Worm (Caenorhabditis elegans): Measurements from ENCODE around the gene W07E6.5.
A peak's percentile ranks its signal among the peaks of the same experiment; 100 is the strongest.

W07E6.5 gene

ce11 chrII:460835-461234, 12.5 kb upstream of the W07E6.5 start, which contains the start of gene W10D9.3:
W10D9.3 (minus strand) TSS chrII:460935.
- TF ChIP-seq K11D2.4 (GFP tag; IDR thresholded peaks at IDR 0.05) (no peak), ztf-3 (GFP tag; optimal IDR thresholded peaks at IDR 0.05) (no peak), sea-2 (GFP tag; IDR thresholded peaks at IDR 0.05) (no peak), nhr-120 (GFP tag; IDR thresholded peaks at IDR 0.05) (no peak), nhr-80 (tag; optimal IDR thresholded peaks at IDR 0.05) (no peak), aptf-3 (GFP tag; IDR thresholded peaks at IDR 0.05) (no peak), let-526 (GFP tag; IDR thresholded peaks at IDR 0.05) (no peak), akir-1 (GFP tag; optimal IDR thresholded peaks at IDR 0.05) (no peak), ztf-6 (GFP tag; IDR thresholded peaks at IDR 0.05) (no peak), nfya-2 (GFP tag; IDR thresholded peaks at IDR 0.05) (no peak), snpc-4 (GFP tag; optimal IDR thresholded peaks at IDR 0.05) (no peak), snpc-4 (tag; optimal IDR thresholded peaks at IDR 0.05) (no peak)

ce11 chrII:461297-461696, 12.0 kb upstream of the W07E6.5 start:
- TF ChIP-seq attf-3 (GFP tag; conservative IDR thresholded peaks at IDR 0.05) (no peak), lsl-1 (GFP tag; optimal IDR thresholded peaks at IDR 0.05) (peak; percentile 24), chd-7 (tag; optimal IDR thresholded peaks at IDR 0.05) (no peak), hsf-1 (GFP tag; IDR thresholded peaks at IDR 0.05) (no peak), nhr-120 (GFP tag; IDR thresholded peaks at IDR 0.05) (no peak)

DNA sequence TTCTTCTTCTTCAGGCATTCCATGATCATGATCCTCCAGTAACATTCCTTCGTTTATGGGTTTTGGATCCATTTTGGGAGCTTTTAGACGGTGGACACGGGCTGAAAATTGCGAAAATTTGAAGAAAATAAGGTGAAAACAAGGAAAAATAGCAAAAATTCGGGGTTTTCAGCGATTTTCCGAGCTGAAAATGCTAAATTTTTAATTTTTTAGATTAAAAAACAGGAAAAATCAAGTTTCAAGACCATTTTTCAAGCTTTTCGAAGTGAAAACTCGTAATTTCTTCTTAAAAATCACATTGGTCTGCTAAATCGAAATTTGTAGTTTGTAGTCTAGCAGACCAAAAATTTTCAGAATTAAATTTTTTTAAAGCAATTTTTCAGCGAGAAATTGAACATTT, 6.0 kb upstream of the W07E6.5 start, which contains the start of gene nfyb-1:
TSS of gene nfyb-1 (minus strand) at position 101 of the 400 bp plus-strand sequence.
- no peak for TF ChIP-seq attf-6 (GFP tag; IDR thresholded peaks at IDR 0.05)
- TF ChIP-seq ztf-18 (tag; optimal IDR thresholded peaks at IDR 0.05), result no peak
- TF ChIP-seq Y53F4B.3 (GFP tag; IDR thresholded peaks at IDR 0.05), result no peak

ce11 chrII:470375-470774, 2.9 kb upstream of the W07E6.5 start, which contains the start of gene tomm-22:
tomm-22 (minus strand) TSS chrII:470475.
- TF ChIP-seq ekl-4 (GFP tag; IDR thresholded peaks at IDR 0.05) (no peak), sdz-38 (tag; optimal IDR thresholded peaks at IDR 0.05) (no peak), Y95B8A.8 (GFP tag; IDR thresholded peaks at IDR 0.05) (no peak)

ce11 chrII:475312-475711, 2.0 kb downstream of the W07E6.5 start:
- TF ChIP-seq ceh-79 (tag; optimal IDR thresholded peaks at IDR 0.05) (no peak), mcd-1 (GFP tag; IDR thresholded peaks at IDR 0.05) (no peak), tbx-9 (tag; optimal IDR thresholded peaks at IDR 0.05; ENCODE audit: borderline replicate concordance) (no peak), F57C9.4 (tag; optimal IDR thresholded peaks at IDR 0.05) (no peak), madf-6 (GFP tag; IDR thresholded peaks at IDR 0.05) (no peak), nhr-80 (tag; optimal IDR thresholded peaks at IDR 0.05) (no peak), egrh-3 (GFP tag; IDR thresholded peaks at IDR 0.05) (no peak), mel-28 (tag; optimal IDR thresholded peaks at IDR 0.05; ENCODE audit: borderline replicate concordance) (no peak), B0035.1 (tag; optimal IDR thresholded peaks at IDR 0.05) (no peak), bed-2 (GFP tag; IDR thresholded peaks at IDR 0.05) (no peak), Y56A3A.18 (GFP tag; IDR thresholded peaks at IDR 0.05) (no peak), ceh-100 (GFP tag; IDR thresholded peaks at IDR 0.05) (no peak), pha-4 (tag; optimal IDR thresholded peaks at IDR 0.05) (no peak), pbrm-1 (GFP tag; IDR thresholded peaks at IDR 0.05) (no peak), ztf-18 (tag; optimal IDR thresholded peaks at IDR 0.05) (no peak), attf-6 (GFP tag; IDR thresholded peaks at IDR 0.05) (no peak), hrde-1 (tag; optimal IDR thresholded peaks at IDR 0.05; ENCODE audit: borderline replicate concordance) (no peak), F33H1.4 (GFP tag; IDR thresholded peaks at IDR 0.05) (no peak), ekl-4 (GFP tag; IDR thresholded peaks at IDR 0.05) (no peak), F23B12.7 (tag; optimal IDR thresholded peaks at IDR 0.05; ENCODE audit: insufficient read depth) (no peak)
